Fruit fly (Drosophila melanogaster): ENCODE results near the gene Vps15.

DNA sequence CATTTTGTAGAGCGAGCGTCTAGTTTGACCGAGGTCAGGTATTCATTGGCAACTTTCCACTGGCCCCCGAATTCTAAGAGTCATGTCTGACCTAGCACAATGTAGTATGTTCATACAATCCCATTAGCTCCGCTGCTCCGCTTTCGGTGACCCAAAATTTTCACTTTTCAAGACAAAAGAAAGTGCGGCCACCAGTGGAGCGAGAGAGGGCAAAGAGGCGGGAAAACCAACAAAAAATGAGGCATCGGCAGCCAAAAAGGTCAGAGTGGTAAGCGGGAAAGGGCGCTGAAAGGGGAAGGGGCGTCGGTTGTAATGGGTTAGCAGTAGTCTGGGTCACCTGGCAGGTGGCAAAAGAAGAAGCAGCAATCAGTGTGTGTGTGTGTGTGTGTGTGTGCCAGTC is 30.1 kb downstream of the Vps15 start:
- TF ChIP-seq CG8478 (optimal IDR thresholded peaks at IDR 0.05), result no peak
- no peak for TF ChIP-seq CTCF (optimal IDR thresholded peaks at IDR 0.05)
